Worm (Caenorhabditis elegans) whole organism, young adult: ENCODE results near the gene dnj-25.

Experiments
- B0261.1 ChIP-seq: sonication (generic microtip); optimal IDR thresholded peaks from 2 replicates; lab custom pipeline; 2016; ENCODE audit warnings: mild to moderate bottlenecking, missing genetic modification characterization, moderate library complexity, missing compliant biosample characterization
- ceh-27 ChIP-seq: fragments of 200-800 bp; sonication (Bioruptor generic); optimal IDR thresholded peaks from 2 replicates; lab custom pipeline; 2018; ENCODE audit warnings: mild to moderate bottlenecking, missing genetic modification characterization, moderate library complexity, missing compliant biosample characterization
- rec-8 ChIP-seq, 2 experiments: sonication (generic microtip); optimal IDR thresholded peaks; 2 replicates each; lab custom pipeline; 2016; ENCODE audit warnings: mild to moderate bottlenecking in 2 of 2, missing genetic modification characterization in 2 of 2, missing genetic modification reagents in 2 of 2, missing genotype in 2 of 2, missing biosample characterization in 1 of 2, missing compliant biosample characterization in 1 of 2, moderate library complexity in 1 of 2
- repo-1 ChIP-seq: sonication (generic microtip); optimal IDR thresholded peaks from 2 replicates; lab custom pipeline; 2017; ENCODE audit warnings: mild to moderate bottlenecking, missing genetic modification characterization, missing compliant biosample characterization

ce11 chrV:20703998-20704572, 40.1 kb downstream of the dnj-25 start, which contains the start of the genes F53F8.5 and F53F8.6:
- no peak for TF ChIP-seq B0261.1
- no peak for TF ChIP-seq rec-8 (tag; optimal IDR thresholded peaks at IDR 0.05; lab: Kevin White, UChicago)
- TF ChIP-seq repo-1 = no peak
- no peak for TF ChIP-seq ceh-27 (GFP tag; lab: Kevin White, UChicago)
